Worm (Caenorhabditis elegans): ENCODE results near the gene pigx-1.

ce11 chrX:1057821-1058377 lies 38.9 kb downstream of the pigx-1 start:
- TF ChIP-seq W03F9.2 (tag; optimal IDR thresholded peaks at IDR 0.05) (no peak), him-1 (tag; optimal IDR thresholded peaks at IDR 0.05) (peak; percentile 18)

Measured in whole organism, L4/young adult.